Fruit fly (Drosophila melanogaster): ENCODE data around the gene CG32645.
"Not testable (repeated sequence)": the region's sequence is repeated elsewhere in the genome, so short reads cannot be mapped to it uniquely, and the experiment has no call there.

CG32645 gene

dm6 chrX:13159481-13159880, 20.5 kb downstream of the CG32645 start, which contains the start of the genes Bap60 and CG12096:
Gene Bap60 (minus strand): TSS chrX:13159508.
Gene CG12096 (plus strand): TSS chrX:13159604.
- TF ChIP-seq CG14711 (tag; optimal IDR thresholded peaks at IDR 0.05), result peak; percentile 69
- TF ChIP-seq Hr96 (GFP tag; optimal IDR thresholded peaks at IDR 0.05), result peak; percentile 91
- peak; percentile 91 for TF ChIP-seq bab1 (GFP tag; optimal IDR thresholded peaks at IDR 0.05)
- peak; percentile 32 for TF ChIP-seq CG33017 (tag; optimal IDR thresholded peaks at IDR 0.05)
- TF ChIP-seq toe (GFP tag; optimal IDR thresholded peaks at IDR 0.05), result peak; percentile 81
- no peak for TF ChIP-seq kay (GFP tag; ENCODE audit: borderline replicate concordance)
- peak; percentile 33 for TF ChIP-seq Clk (GFP tag; optimal IDR thresholded peaks at IDR 0.05)
- no peak for TF ChIP-seq cnc (optimal IDR thresholded peaks at IDR 0.05)
- peak; percentile 56 for TF ChIP-seq CG7045 (GFP tag; optimal IDR thresholded peaks at IDR 0.05)
- peak; percentile 78 for TF ChIP-seq CG11617 (GFP tag; optimal IDR thresholded peaks at IDR 0.05)
- TF ChIP-seq Mnt (GFP tag; optimal IDR thresholded peaks at IDR 0.05), result peak; percentile 78
- peak; percentile 71 for TF ChIP-seq CG5204 (GFP tag; optimal IDR thresholded peaks at IDR 0.05)
- TF ChIP-seq tj (GFP tag; optimal IDR thresholded peaks at IDR 0.05), result peak; percentile 68
- peak; percentile 77 for TF ChIP-seq CG1620 (GFP tag; optimal IDR thresholded peaks at IDR 0.05)
- TF ChIP-seq CG12768 (GFP tag; optimal IDR thresholded peaks at IDR 0.05), result peak; percentile 7
- TF ChIP-seq cic (GFP tag; optimal IDR thresholded peaks at IDR 0.05), result no peak
- TF ChIP-seq CG7101 (tag; optimal IDR thresholded peaks at IDR 0.05), result peak; percentile 82
- TF ChIP-seq ovo (GFP tag; optimal IDR thresholded peaks at IDR 0.05), result peak; percentile 73
- peak; percentile 55 for TF ChIP-seq Crg-1 (GFP tag; optimal IDR thresholded peaks at IDR 0.05)
- peak; percentile 70 for TF ChIP-seq pad (GFP tag; optimal IDR thresholded peaks at IDR 0.05)

dm6 chrX:13172865-13173264, 33.9 kb downstream of the CG32645 start:
- no peak for TF ChIP-seq kay (GFP tag; ENCODE audit: borderline replicate concordance)
- no peak for TF ChIP-seq Crg-1 (GFP tag; optimal IDR thresholded peaks at IDR 0.05)
- no peak for TF ChIP-seq CG12768 (GFP tag; optimal IDR thresholded peaks at IDR 0.05)
- TF ChIP-seq pad (GFP tag; optimal IDR thresholded peaks at IDR 0.05), result no peak
- TF ChIP-seq cnc (optimal IDR thresholded peaks at IDR 0.05), result no peak
- no peak for TF ChIP-seq toe (GFP tag; optimal IDR thresholded peaks at IDR 0.05)
- TF ChIP-seq Hr96 (GFP tag; optimal IDR thresholded peaks at IDR 0.05), result no peak
- TF ChIP-seq CG33017 (tag; optimal IDR thresholded peaks at IDR 0.05), result no peak
- TF ChIP-seq CG5204 (GFP tag; optimal IDR thresholded peaks at IDR 0.05), result no peak
- no peak for TF ChIP-seq Mnt (GFP tag; optimal IDR thresholded peaks at IDR 0.05)
- no peak for TF ChIP-seq CG7045 (GFP tag; optimal IDR thresholded peaks at IDR 0.05)

dm6 chrX:13177720-13178119, 38.7 kb downstream of the CG32645 start, which contains the start of gene CG32640:
Gene CG32640 (plus strand): TSS chrX:13178005.
- TF ChIP-seq CG12768 (GFP tag; optimal IDR thresholded peaks at IDR 0.05); toe (GFP tag; optimal IDR thresholded peaks at IDR 0.05); CG33017 (tag; optimal IDR thresholded peaks at IDR 0.05): not testable (repeated sequence)

dm6 chrX:13184178-13184577, 45.2 kb downstream of the CG32645 start, which contains the start of gene CG32641:
Gene CG32641 (plus strand): TSS chrX:13184478.
- not testable (repeated sequence) for TF ChIP-seq toe, cic, Hr96 (GFP tag; optimal IDR thresholded peaks at IDR 0.05)

dm6 chrX:13189032-13189431, 50.0 kb downstream of the CG32645 start, which contains the start of gene Lgr4:
Gene Lgr4 (minus strand): TSS chrX:13189164.
- TF ChIP-seq toe (GFP tag; optimal IDR thresholded peaks at IDR 0.05) (no peak), cic (GFP tag; optimal IDR thresholded peaks at IDR 0.05) (peak; percentile 40), Clk (GFP tag; optimal IDR thresholded peaks at IDR 0.05) (no peak), Hr96 (GFP tag; optimal IDR thresholded peaks at IDR 0.05) (no peak), ovo (GFP tag; optimal IDR thresholded peaks at IDR 0.05) (no peak)

dm6 chrX:13191783-13192182, 52.8 kb downstream of the CG32645 start, which contains the start of gene CG12723:
Gene CG12723 (minus strand): TSS chrX:13191883.
- TF ChIP-seq CG1620 (GFP tag; optimal IDR thresholded peaks at IDR 0.05) (no peak), CG33017 (tag; optimal IDR thresholded peaks at IDR 0.05) (no peak), bab1 (GFP tag; optimal IDR thresholded peaks at IDR 0.05) (no peak), toe (GFP tag; optimal IDR thresholded peaks at IDR 0.05) (no peak), CG14711 (tag; optimal IDR thresholded peaks at IDR 0.05) (no peak), Hr96 (GFP tag; optimal IDR thresholded peaks at IDR 0.05) (no peak), CG12768 (GFP tag; optimal IDR thresholded peaks at IDR 0.05) (no peak), Mnt (GFP tag; optimal IDR thresholded peaks at IDR 0.05) (no peak), CG5204 (GFP tag; optimal IDR thresholded peaks at IDR 0.05) (no peak), ovo (GFP tag; optimal IDR thresholded peaks at IDR 0.05) (no peak), CG7045 (GFP tag; optimal IDR thresholded peaks at IDR 0.05) (no peak), kay (GFP tag; ENCODE audit: borderline replicate concordance) (no peak), pad (GFP tag; optimal IDR thresholded peaks at IDR 0.05) (no peak), CG7101 (tag; optimal IDR thresholded peaks at IDR 0.05) (no peak), cnc (optimal IDR thresholded peaks at IDR 0.05) (no peak), cic (GFP tag; optimal IDR thresholded peaks at IDR 0.05) (no peak), CG11617 (GFP tag; optimal IDR thresholded peaks at IDR 0.05) (no peak), tj (GFP tag; optimal IDR thresholded peaks at IDR 0.05) (no peak)

- TF ChIP-seq CG11617 (GFP tag; optimal IDR thresholded peaks at IDR 0.05) (no peak), CG12768 (GFP tag; optimal IDR thresholded peaks at IDR 0.05) (no peak)
These were observed 53.2 kb downstream of the CG32645 start for dm6 chrX:13192239-13192638.

All from whole organism, adult.